Worm (Caenorhabditis elegans): ENCODE data around the gene srx-65.

srx-65 gene

DNA sequence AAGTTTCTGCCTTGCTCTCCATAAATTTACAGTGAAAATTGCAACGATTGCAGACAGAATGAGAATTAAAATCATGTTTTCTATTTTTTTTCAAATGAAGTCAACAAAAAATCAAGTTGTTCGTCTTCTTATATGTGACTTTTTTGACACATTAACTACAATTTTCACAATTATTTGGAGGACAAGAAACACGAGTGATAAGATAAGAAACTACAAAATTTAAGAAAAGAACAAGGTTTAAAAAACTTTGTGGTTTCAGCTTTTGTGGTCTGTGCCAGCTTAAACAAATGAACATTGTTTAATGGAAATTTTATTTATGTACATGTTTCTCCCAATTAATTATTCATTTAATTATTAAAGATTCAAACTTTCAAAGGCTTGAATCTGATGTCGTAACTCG is 48.7 kb downstream of the srx-65 start, which contains the start of gene cyp-34A9:
Gene cyp-34A9, minus strand, starts transcription at position 131 of the 400 bp plus-strand sequence.
- TF ChIP-seq unc-62 (GFP tag; optimal IDR thresholded peaks at IDR 0.05 in 1 of 2), result no peak
- no peak for TF ChIP-seq unc-62 (tag; optimal IDR thresholded peaks at IDR 0.05)
- TF ChIP-seq hlh-30 (tag; optimal IDR thresholded peaks at IDR 0.05; ENCODE audit: insufficient read depth), result peak; percentile 27
- TF ChIP-seq hlh-11 (tag; optimal IDR thresholded peaks at IDR 0.05), result peak; percentile 56
- peak; percentile 64 for TF ChIP-seq pqm-1 (tag; optimal IDR thresholded peaks at IDR 0.05)
- TF ChIP-seq lsy-2 (tag; optimal IDR thresholded peaks at IDR 0.05), result no peak
- no peak for TF ChIP-seq daf-12 (tag; optimal IDR thresholded peaks at IDR 0.05)
- TF ChIP-seq nhr-102 (tag; optimal IDR thresholded peaks at IDR 0.05), result peak; percentile 53
- TF ChIP-seq nhr-77 (tag; optimal IDR thresholded peaks at IDR 0.05), result peak; percentile 99
- TF ChIP-seq nhr-28 (tag; optimal IDR thresholded peaks at IDR 0.05), result peak; percentile 99
- no peak for TF ChIP-seq daf-16 (GFP tag; optimal IDR thresholded peaks at IDR 0.05)
- peak; percentile 88 for TF ChIP-seq daf-16 (tag; optimal IDR thresholded peaks at IDR 0.05)
- TF ChIP-seq ceh-28 (tag; optimal IDR thresholded peaks at IDR 0.05), result no peak
- TF ChIP-seq dmd-8 (GFP tag; IDR thresholded peaks at IDR 0.05), result no peak
- peak; percentile 84 for TF ChIP-seq dmd-6 (GFP tag; IDR thresholded peaks at IDR 0.05)
- no peak for TF ChIP-seq egl-27 (tag; optimal IDR thresholded peaks at IDR 0.05)
- TF ChIP-seq attf-4 (tag; optimal IDR thresholded peaks at IDR 0.05), result no peak
- 0 out of 2 replicates have a peak, but pooled peaks have one; percentile 21 for TF ChIP-seq nhr-42 (GFP tag; IDR thresholded peaks at IDR 0.05)
- no peak for TF ChIP-seq unc-130 (GFP tag; optimal IDR thresholded peaks at IDR 0.05)
- TF ChIP-seq dve-1 (tag; optimal IDR thresholded peaks at IDR 0.05; ENCODE audit: insufficient read depth), result peak; percentile 75
- TF ChIP-seq saeg-2 (GFP tag; IDR thresholded peaks at IDR 0.05), result no peak
